Worm (Caenorhabditis elegans) whole organism, mixed stage, embryonic: ENCODE data around the gene copb-2.

Experiments used
- lin-13 ChIP-seq: fragments of 150-350 bp; optimal IDR thresholded peaks from 2 replicates; lab custom pipeline; 2014; ENCODE audit warnings: missing biosample characterization, missing genetic modification characterization
- tbx-8 ChIP-seq: fragments of 200-800 bp; sonication (Bioruptor generic); optimal IDR thresholded peaks from 2 replicates; lab custom pipeline; 2018; ENCODE audit warnings: mild to moderate bottlenecking, missing genetic modification characterization, moderate library complexity, missing compliant biosample characterization

DNA sequence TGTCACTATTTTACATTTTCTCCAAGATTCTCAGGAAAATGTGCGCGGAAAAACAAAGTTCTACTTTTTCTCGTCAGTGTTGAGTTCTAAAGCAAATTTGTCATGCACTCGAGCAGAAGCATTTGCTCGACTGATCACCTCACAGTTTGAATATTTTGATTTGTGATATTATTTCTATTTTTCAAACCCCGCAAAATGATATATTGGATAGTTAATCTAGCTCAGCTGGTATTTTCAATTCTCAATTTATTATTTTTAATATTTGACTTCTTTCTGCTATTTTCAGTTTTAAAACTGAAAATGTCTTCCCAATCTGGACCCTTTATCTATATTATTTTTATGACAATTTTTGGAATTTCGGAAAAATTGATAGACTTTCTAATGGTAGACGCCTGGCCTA lies 36.4 kb upstream of the copb-2 start, which contains the start of gene srxa-2:
- TF ChIP-seq lin-13 (tag; lab: Kevin White, UChicago) (no peak), tbx-8 (no peak)
